Worm (Caenorhabditis elegans) whole organism, L4/young adult: ENCODE measurements around the gene fbxa-154.
"Not testable (repeated sequence)": the region's sequence is repeated elsewhere in the genome, so short reads cannot be mapped to it uniquely, and the experiment has no call there.

Experiments used
- W03F9.2 ChIP-seq: fragments of 150-350 bp; optimal IDR thresholded peaks from 2 replicates; lab custom pipeline; 2014; ENCODE audit warnings: missing biosample characterization, missing genetic modification characterization
- dao-5 ChIP-seq: sonication (generic microtip); optimal IDR thresholded peaks from 2 replicates; lab custom pipeline; 2016; ENCODE audit warnings: missing genotype, missing genetic modification characterization, moderate library complexity, missing compliant biosample characterization
- him-1 ChIP-seq: sonication (generic microtip); optimal IDR thresholded peaks from 2 replicates; lab custom pipeline; 2016; ENCODE audit warnings: missing genotype, missing genetic modification reagents, missing genetic modification characterization, missing compliant biosample characterization

fbxa-154 gene

DNA sequence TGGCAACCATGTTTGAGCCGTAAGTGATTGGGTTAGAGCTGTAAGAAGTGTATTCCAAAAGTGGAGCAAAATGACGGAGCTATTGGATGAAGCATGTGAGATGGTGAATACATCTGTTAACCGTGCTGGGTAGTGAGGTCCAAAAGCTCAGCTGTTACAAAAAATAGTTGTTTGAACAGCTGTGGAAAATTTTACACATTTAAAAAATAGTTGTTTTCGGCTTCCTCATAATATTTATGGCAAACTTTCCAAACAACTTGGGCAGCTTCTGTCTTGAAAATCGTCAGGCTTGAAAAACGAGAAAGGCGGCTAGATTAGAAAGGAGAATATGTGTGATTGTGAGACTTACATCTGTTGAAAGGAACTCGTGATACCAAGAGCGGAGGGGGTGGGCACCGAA is at the start of gene fbxa-154:
TSS of gene fbxa-154 (minus strand) at position 101 of the 400 bp plus-strand sequence.
- TF ChIP-seq him-1 (tag; lab: Kevin White, UChicago) (no peak), dao-5 (tag; lab: Kevin White, UChicago) (no peak), W03F9.2 (tag; lab: Kevin White, UChicago) (no peak)

DNA sequence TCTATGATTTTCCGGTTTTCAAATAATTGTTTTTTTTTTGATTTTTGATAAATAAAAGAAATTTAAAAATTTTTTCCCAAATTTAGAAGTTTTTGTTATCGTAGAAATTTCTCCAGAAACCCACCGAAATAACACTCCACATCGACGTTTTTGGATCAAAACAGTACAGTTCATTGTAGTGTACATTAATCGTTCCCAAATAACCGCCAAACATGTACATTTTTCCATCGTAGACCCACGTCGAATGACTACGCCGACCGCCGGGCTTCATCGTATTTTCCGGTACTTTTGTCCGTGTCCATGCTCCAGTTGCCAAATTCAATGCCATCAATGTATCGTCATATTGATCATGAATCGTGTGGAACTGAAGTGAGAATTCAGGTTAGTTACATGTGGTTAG is 49.2 kb upstream of the fbxa-154 start, which contains the start of gene F53E4.2:
TSS of gene F53E4.2 (plus strand) at position 301 of the 400 bp plus-strand sequence.
- TF ChIP-seq dao-5 (tag; lab: Kevin White, UChicago) (no peak), W03F9.2 (tag; lab: Kevin White, UChicago) (no peak), him-1 (tag; lab: Kevin White, UChicago) (no peak)

DNA sequence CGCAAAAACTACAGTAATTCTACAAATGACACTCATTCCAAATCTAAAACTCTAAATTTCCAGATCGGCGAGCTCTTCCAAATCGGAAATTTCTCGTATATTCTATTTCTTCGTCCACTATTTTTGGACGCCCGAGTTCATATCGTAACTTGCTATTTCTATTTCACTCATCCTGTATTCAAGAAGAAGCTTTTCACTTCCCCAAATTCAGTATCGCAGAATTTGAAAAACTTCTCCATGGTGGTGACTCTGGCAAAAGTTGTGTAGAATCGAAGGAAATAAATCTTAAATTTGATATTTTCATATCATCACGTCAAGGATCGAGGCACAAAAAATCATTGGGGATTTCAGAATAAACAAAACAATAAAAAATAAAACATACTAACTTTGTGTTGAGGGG is 47.2 kb upstream of the fbxa-154 start:
- TF ChIP-seq him-1 (tag; lab: Kevin White, UChicago): no peak
- TF ChIP-seq W03F9.2 (tag; lab: Kevin White, UChicago): no peak
- TF ChIP-seq dao-5 (tag; lab: Kevin White, UChicago): no peak

DNA sequence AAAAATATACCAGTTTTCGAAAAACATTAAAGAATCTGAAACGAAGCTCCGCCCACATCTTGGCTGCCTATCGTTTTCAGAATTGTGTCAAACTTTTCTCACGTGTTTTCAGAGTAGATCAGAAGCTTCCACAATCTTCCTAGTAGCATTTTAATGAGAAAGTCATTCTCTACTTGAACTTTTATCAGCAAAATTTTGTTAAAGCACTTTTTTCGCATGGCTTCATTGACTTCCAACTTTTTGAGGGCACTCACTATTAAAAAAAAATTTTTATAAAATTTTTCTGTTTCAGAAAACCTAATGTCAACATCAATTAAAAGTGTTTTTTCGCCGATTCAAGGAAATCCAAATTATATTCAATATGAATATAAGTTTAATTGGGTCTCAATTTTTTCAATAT is 45.2 kb upstream of the fbxa-154 start, which contains the start of gene sru-42:
TSS of gene sru-42 (plus strand) at position 301 of the 400 bp plus-strand sequence.
- TF ChIP-seq dao-5 (tag; lab: Kevin White, UChicago) (no peak), him-1 (tag; lab: Kevin White, UChicago) (no peak), W03F9.2 (tag; lab: Kevin White, UChicago) (no peak)

DNA sequence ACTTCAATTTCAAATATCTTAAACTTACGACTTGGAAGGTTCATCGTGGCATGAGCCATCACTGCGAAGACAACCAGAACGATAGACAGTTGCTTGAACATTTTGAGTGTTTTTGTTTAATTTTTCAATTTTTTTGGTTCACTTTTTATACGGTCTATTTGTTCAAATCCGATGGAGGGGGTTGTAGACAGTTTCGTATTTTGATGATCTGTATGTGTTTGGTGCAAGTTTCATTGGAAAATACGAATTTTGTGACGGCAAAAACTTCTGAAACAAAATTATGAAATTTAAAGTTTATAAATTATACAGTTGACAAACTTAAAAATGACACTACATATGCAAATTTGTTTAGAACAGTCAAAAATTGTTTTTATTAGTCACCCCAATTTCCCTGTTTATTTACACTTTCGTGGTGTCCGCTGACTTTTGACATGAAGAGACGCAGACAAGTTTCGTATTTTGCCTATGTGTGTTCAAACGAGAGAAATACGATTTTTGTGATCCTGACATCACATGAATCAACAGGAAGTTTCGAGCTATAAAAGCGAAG is 42.7 kb upstream of the fbxa-154 start, which contains the start of the genes C55A1.7 and C55A1.6:
TSS of gene C55A1.7 (minus strand) at position 101 of the 550 bp plus-strand sequence.
TSS of gene C55A1.6 (plus strand) at position 500 of the 550 bp plus-strand sequence.
- not testable (repeated sequence) for TF ChIP-seq him-1, W03F9.2, dao-5 (tag; lab: Kevin White, UChicago)

DNA sequence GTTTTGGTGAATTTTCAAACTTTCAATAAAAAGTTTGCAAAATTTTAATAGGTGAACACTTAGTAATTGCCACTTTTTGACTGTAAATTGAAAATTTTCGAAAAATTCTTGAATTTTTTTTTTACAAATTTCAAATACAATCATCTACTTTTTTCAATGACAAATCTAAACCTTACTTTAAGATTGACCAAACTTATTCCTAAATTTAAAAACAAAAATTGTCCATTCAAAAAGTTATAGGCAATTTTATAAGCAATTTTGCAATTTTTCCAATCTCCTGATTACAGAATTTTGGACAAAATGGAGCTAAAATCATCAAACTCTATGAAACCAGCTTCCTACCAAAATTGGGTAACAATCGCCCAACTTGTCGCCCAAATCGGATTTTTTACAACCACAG is 39.6 kb upstream of the fbxa-154 start, which contains the start of gene str-23:
TSS of gene str-23 (plus strand) at position 301 of the 400 bp plus-strand sequence.
- TF ChIP-seq dao-5 (tag; lab: Kevin White, UChicago): no peak
- TF ChIP-seq W03F9.2 (tag; lab: Kevin White, UChicago): no peak
- no peak for TF ChIP-seq him-1 (tag; lab: Kevin White, UChicago)

DNA sequence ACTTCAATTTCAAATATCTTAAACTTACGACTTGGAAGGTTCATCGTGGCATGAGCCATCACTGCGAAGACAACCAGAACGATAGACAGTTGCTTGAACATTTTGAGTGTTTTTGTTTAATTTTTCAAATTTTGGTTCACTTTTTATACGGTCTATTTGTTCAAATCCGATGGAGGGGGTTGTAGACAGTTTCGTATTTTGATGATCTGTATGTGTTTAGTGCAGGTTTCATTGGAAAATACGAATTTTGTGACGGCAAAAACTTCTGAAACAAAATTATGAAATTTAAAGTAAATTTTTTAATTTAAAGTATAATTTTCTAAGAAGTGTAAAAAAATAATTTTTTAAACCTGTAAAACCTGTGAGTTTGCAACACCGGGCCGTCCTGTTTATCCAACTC is 38.2 kb upstream of the fbxa-154 start, which contains the start of gene C55A1.4:
TSS of gene C55A1.4 (minus strand) at position 101 of the 400 bp plus-strand sequence.
- not testable (repeated sequence) for TF ChIP-seq dao-5, him-1, W03F9.2 (tag; lab: Kevin White, UChicago)

DNA sequence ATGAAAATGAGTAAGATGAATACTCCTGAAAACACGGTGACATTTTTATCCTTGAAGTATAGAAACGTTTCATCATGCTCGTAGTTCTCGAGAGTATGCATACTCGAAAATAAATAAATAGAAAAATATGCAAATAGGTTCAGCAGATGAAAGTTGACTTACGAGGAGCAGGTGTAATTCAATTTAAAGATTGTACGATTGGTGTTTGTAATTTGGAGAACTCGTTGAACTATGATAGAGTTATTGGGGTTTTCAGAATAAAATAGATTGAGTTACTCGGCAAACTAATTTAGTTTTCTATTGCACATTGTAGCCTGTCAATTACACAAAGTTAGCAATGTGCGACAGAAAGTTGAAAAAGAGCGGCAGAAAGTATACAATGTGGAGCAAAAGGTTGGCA is 33.9 kb upstream of the fbxa-154 start, which contains the start of gene srz-44:
TSS of gene srz-44 (minus strand) at position 101 of the 400 bp plus-strand sequence.
- TF ChIP-seq dao-5 (tag; lab: Kevin White, UChicago) (no peak), him-1 (tag; lab: Kevin White, UChicago) (no peak), W03F9.2 (tag; lab: Kevin White, UChicago) (no peak)

DNA sequence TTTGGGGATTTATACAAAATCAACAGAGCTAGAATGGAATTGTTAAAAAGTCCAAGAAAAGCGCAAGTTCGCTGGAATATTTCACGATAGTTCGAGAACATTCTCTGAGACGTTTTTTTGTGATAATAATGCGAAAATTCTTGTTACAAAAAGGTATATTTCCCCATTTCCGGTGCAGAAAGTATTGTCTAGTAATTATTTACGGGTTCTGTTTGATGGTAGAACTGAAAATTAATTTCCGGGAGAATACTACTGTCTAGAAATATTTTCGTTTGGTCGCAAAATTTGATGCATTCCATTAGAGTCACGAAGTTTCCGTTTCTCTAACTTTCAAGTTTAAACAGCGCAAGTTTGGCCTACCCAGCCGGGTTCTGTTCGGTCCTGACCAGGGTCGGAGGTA is 24.6 kb upstream of the fbxa-154 start, which contains the start of gene str-248:
TSS of gene str-248 (minus strand) at position 101 of the 400 bp plus-strand sequence.
- TF ChIP-seq dao-5 (tag; lab: Kevin White, UChicago): no peak
- TF ChIP-seq him-1 (tag; lab: Kevin White, UChicago): no peak
- no peak for TF ChIP-seq W03F9.2 (tag; lab: Kevin White, UChicago)

DNA sequence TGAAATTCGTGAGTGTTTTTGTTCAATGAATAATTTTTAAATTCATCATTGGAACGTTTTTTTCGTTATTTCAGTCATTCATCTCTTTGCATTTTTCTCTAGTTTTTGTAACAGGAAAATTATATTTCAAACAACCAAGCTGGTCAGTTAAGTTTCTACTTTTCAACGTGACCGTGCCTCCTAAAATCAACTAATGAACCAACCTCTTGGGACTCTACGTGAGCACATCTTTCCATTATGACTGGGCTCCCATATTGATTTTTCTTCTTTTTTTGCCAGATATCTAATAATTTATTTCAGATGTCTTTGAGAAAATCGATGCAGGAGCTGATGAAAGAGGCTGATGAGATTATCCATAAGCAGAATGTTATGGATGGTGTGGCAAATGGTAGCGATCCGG is 20.6 kb upstream of the fbxa-154 start, which contains the start of gene C55A1.11:
TSS of gene C55A1.11 (plus strand) at position 301 of the 400 bp plus-strand sequence.
- TF ChIP-seq W03F9.2 (tag; lab: Kevin White, UChicago) (no peak), him-1 (tag; lab: Kevin White, UChicago) (no peak), dao-5 (tag; lab: Kevin White, UChicago) (no peak)

DNA sequence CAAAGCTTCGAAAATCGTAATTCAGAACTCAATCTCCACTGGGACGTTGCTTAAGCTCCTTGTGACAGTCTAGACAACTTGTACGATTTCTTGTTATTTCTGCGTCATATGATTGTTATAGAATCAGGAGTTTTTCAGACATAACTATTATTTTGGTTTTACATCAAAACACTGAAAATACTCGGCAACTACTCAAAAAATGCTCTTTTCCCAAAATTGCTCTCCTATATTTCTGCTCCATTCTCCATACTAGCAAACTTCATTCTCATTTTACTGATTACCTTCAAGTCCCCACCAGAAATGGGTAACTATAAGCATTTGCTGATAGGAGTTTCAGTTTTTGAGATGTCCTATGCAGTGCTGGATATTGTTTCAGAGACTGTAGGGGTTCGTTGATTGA is 16.6 kb upstream of the fbxa-154 start, which contains the start of gene C55A1.1:
TSS of gene C55A1.1 (plus strand) at position 301 of the 400 bp plus-strand sequence.
- no peak for TF ChIP-seq W03F9.2 (tag; lab: Kevin White, UChicago)
- no peak for TF ChIP-seq dao-5 (tag; lab: Kevin White, UChicago)
- no peak for TF ChIP-seq him-1 (tag; lab: Kevin White, UChicago)

DNA sequence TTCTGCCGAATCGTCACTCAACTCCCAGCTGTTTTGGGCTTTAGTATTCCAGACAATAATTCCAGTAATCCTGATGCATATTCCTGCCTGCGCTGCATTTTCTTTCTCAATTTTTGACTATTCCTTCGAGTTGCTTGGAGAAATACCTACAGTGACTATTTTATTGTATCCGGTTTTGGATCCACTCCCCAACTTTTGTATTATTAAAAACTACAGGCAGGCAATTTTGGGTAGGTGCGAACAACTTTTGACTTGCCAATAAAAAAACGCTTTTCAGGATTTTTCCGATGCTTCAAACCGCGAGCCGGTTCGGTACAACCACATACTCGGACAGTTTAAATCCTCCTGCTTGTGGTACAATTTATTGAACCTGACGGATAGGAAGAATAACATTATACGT is 9.6 kb upstream of the fbxa-154 start:
- TF ChIP-seq dao-5 (tag; lab: Kevin White, UChicago): no peak
- TF ChIP-seq W03F9.2 (tag; lab: Kevin White, UChicago): no peak
- TF ChIP-seq him-1 (tag; lab: Kevin White, UChicago): no peak

DNA sequence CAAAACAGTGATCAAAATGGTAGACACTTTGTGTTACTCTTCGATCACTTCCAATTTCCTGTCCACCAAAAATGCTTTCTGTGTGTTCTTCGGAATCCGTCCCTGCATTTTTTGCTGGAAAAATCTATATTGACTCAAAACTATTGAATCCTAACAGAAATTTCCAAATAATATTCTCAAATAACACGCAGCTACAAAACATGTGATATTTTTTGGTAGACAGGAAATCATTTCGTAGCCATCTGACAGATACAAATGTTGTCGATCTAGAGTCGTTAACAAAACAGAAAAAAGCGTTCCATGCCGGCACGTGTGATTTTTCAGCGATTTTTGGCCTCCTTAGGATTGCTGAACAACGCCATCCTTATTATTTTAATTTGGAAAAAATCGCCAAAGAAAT is 7.9 kb upstream of the fbxa-154 start, which contains the start of gene str-263:
TSS of gene str-263 (plus strand) at position 301 of the 400 bp plus-strand sequence.
- no peak for TF ChIP-seq W03F9.2 (tag; lab: Kevin White, UChicago)
- no peak for TF ChIP-seq dao-5 (tag; lab: Kevin White, UChicago)
- no peak for TF ChIP-seq him-1 (tag; lab: Kevin White, UChicago)
